Fruit fly (Drosophila melanogaster): Measurements from ENCODE around the gene CG13639.
A peak's percentile ranks its signal among the peaks of the same experiment; 100 is the strongest.

Gene CG13639

dm6 chr3R:24813637-24814301 is 46.4 kb downstream of the CG13639 start, which contains the start of the genes lili and CG34150:
Gene lili (minus strand): TSS chr3R:24814012.
Gene CG34150 (plus strand): TSS chr3R:24814262.
- TF ChIP-seq OdsH (GFP tag; optimal IDR thresholded peaks at IDR 0.05) (peak; percentile 64), fru (GFP tag; optimal IDR thresholded peaks at IDR 0.05) (peak; percentile 70), CG9705 (GFP tag; optimal IDR thresholded peaks at IDR 0.05) (peak; percentile 55), ey (GFP tag; optimal IDR thresholded peaks at IDR 0.05) (peak; percentile 79), CG32264 (GFP tag; optimal IDR thresholded peaks at IDR 0.05) (peak; percentile 46), Dif (GFP tag; optimal IDR thresholded peaks at IDR 0.05; ENCODE audit: partially characterized antibody) (no peak), Dfd (GFP tag; optimal IDR thresholded peaks at IDR 0.05) (no peak), N (GFP tag; optimal IDR thresholded peaks at IDR 0.05) (no peak), h (GFP tag; optimal IDR thresholded peaks at IDR 0.05) (peak; percentile 81), Abd-B (GFP tag; optimal IDR thresholded peaks at IDR 0.05) (no peak), dmrt93B (GFP tag; optimal IDR thresholded peaks at IDR 0.05) (no peak), Hr83 (GFP tag; optimal IDR thresholded peaks at IDR 0.05; ENCODE audit: poor library complexity, severe bottlenecking) (peak; percentile 63), woc (GFP tag; optimal IDR thresholded peaks at IDR 0.05) (peak; percentile 74), tai (GFP tag; optimal IDR thresholded peaks at IDR 0.05) (no peak), sv (GFP tag; optimal IDR thresholded peaks at IDR 0.05) (peak; percentile 72), usp (GFP tag; optimal IDR thresholded peaks at IDR 0.05) (no peak), Rel (GFP tag; optimal IDR thresholded peaks at IDR 0.05) (no peak), Rel (tag; optimal IDR thresholded peaks at IDR 0.05) (peak; percentile 36), Myc (optimal IDR thresholded peaks at IDR 0.05) (no peak), Sp1 (GFP tag; optimal IDR thresholded peaks at IDR 0.05) (peak; percentile 67), Jra (GFP tag; optimal IDR thresholded peaks at IDR 0.05) (no peak), Hr78 (GFP tag; optimal IDR thresholded peaks at IDR 0.05) (no peak), Mio (GFP tag; optimal IDR thresholded peaks at IDR 0.05) (no peak), psq (GFP tag; optimal IDR thresholded peaks at IDR 0.05) (peak; percentile 59), rgr (GFP tag; optimal IDR thresholded peaks at IDR 0.05) (peak; percentile 78), lola (GFP tag; optimal IDR thresholded peaks at IDR 0.05) (no peak), dl (GFP tag; optimal IDR thresholded peaks at IDR 0.05; ENCODE audit: insufficient read depth in 1 of 2, partially characterized antibody in 2 of 2) (no peak), foxo (GFP tag; optimal IDR thresholded peaks at IDR 0.05) (peak in 1 of 2 experiments; percentile 87), Vsx2 (GFP tag; optimal IDR thresholded peaks at IDR 0.05; ENCODE audit: partially characterized antibody) (no peak), jim (GFP tag; optimal IDR thresholded peaks at IDR 0.05) (no peak), dsf (GFP tag; optimal IDR thresholded peaks at IDR 0.05; ENCODE audit: borderline replicate concordance) (peak; percentile 80), CrebA (GFP tag; optimal IDR thresholded peaks at IDR 0.05; ENCODE audit: borderline replicate concordance) (no peak), pan (optimal IDR thresholded peaks at IDR 0.05) (no peak), Hnf4 (GFP tag; optimal IDR thresholded peaks at IDR 0.05) (peak; percentile 89), brk (GFP tag; optimal IDR thresholded peaks at IDR 0.05) (peak; percentile 89), GATAd (GFP tag; optimal IDR thresholded peaks at IDR 0.05) (peak; percentile 81), sage (GFP tag; optimal IDR thresholded peaks at IDR 0.05) (no peak), HLH106 (tag; optimal IDR thresholded peaks at IDR 0.05) (peak; percentile 77), br (GFP tag; optimal IDR thresholded peaks at IDR 0.05) (peak; percentile 67)

dm6 chr3R:24812987-24813636 is 47.1 kb downstream of the CG13639 start:
- TF ChIP-seq br (GFP tag; optimal IDR thresholded peaks at IDR 0.05) = no peak
- TF ChIP-seq CrebA (GFP tag; optimal IDR thresholded peaks at IDR 0.05; ENCODE audit: borderline replicate concordance) = no peak
- TF ChIP-seq Hr83 (GFP tag; optimal IDR thresholded peaks at IDR 0.05; ENCODE audit: poor library complexity, severe bottlenecking) = no peak
- TF ChIP-seq fru (GFP tag; optimal IDR thresholded peaks at IDR 0.05) = no peak
- TF ChIP-seq lola (GFP tag; optimal IDR thresholded peaks at IDR 0.05) = no peak
- TF ChIP-seq Mio (GFP tag; optimal IDR thresholded peaks at IDR 0.05) = no peak

Data from whole organism, wandering third instar larva.